Fruit fly (Drosophila melanogaster) whole organism, embryonic: ENCODE measurements around the gene ArfGAP1.

Experiments used
- Adf1 ChIP-seq: fragments of 200-800 bp; sonication (Bioruptor generic); IDR thresholded peaks from 2 replicates; pipeline ENCODE4 v1.3.6; 2022; ENCODE audit warnings: missing biosample characterization, missing genetic modification characterization
- CG12769 ChIP-seq: fragments of 200-800 bp; sonication (Bioruptor generic); optimal IDR thresholded peaks from 2 replicates; lab custom pipeline; 2019; ENCODE audit warnings: missing biosample characterization, mild to moderate bottlenecking, missing genetic modification characterization, moderate library complexity
- CG1792 ChIP-seq: fragments of 200-800 bp; sonication (Bioruptor generic); optimal IDR thresholded peaks from 2 replicates; lab custom pipeline; 2016; ENCODE audit warnings: missing biosample characterization, missing genetic modification characterization
- CG2712 ChIP-seq: fragments of 200-800 bp; optimal IDR thresholded peaks from 3 replicates; lab custom pipeline; 2019; ENCODE audit warnings: missing biosample characterization, mild to moderate bottlenecking, missing genetic modification characterization, moderate library complexity
- CG33213 ChIP-seq: fragments of 200-800 bp; sonication (Bioruptor generic); optimal IDR thresholded peaks from 3 replicates; lab custom pipeline; 2016; ENCODE audit warnings: missing biosample characterization, missing genetic modification characterization
- Hr3 ChIP-seq: fragments of 200-800 bp; sonication (Bioruptor generic); optimal IDR thresholded peaks from 3 replicates; lab custom pipeline; 2016; ENCODE audit warnings: missing biosample characterization, missing genetic modification characterization
- Nf-YA ChIP-seq: fragments of 200-800 bp; sonication (Bioruptor generic); IDR thresholded peaks from 2 replicates; pipeline ENCODE4 v1.3.6; 2022; ENCODE audit warnings: missing biosample characterization, missing genetic modification characterization
- dmrt99B ChIP-seq: fragments of 200-800 bp; sonication (Bioruptor generic); optimal IDR thresholded peaks from 2 replicates; lab custom pipeline; 2018; ENCODE audit warnings: missing biosample characterization, mild to moderate bottlenecking, missing genetic modification characterization, moderate library complexity
- fd102C ChIP-seq: fragments of 200-800 bp; sonication (Bioruptor generic); optimal IDR thresholded peaks from 2 replicates; lab custom pipeline; 2018; ENCODE audit warnings: missing biosample characterization, mild to moderate bottlenecking, missing genetic modification characterization, moderate library complexity
- pita ChIP-seq: fragments of 200-800 bp; sonication (Bioruptor generic); optimal IDR thresholded peaks from 2 replicates; lab custom pipeline; 2017; ENCODE audit warnings: missing biosample characterization, mild to moderate bottlenecking, missing genetic modification characterization
- slou ChIP-seq: fragments of 200-800 bp; sonication (Bioruptor generic); optimal IDR thresholded peaks from 3 replicates; lab custom pipeline; 2016; ENCODE audit warnings: missing biosample characterization, missing genetic modification characterization
- toy ChIP-seq: fragments of 200-800 bp; sonication (Bioruptor generic); IDR thresholded peaks from 2 replicates; pipeline ENCODE4 v1.3.6; 2022; ENCODE audit warnings: missing biosample characterization, missing genetic modification characterization

- TF ChIP-seq CG1792 (GFP tag; lab: Kevin White, UChicago) (no peak), dmrt99B (no peak), toy (GFP tag; lab: Robert Waterston, UW) (no peak), Nf-YA (GFP tag; lab: Robert Waterston, UW) (0 out of 2 replicates have a peak, but pooled peaks have one; percentile 10), Adf1 (GFP tag; lab: Robert Waterston, UW) (no peak), fd102C (no peak), pita (GFP tag; lab: Kevin White, UChicago) (no peak), CG33213 (GFP tag; lab: Kevin White, UChicago) (no peak), slou (no peak), Hr3 (GFP tag; lab: Kevin White, UChicago) (no peak), CG2712 (tag; lab: Kevin White, UChicago) (no peak), CG12769 (tag; lab: Kevin White, UChicago) (no peak)
These were observed 16.3 kb upstream of the ArfGAP1 start for dm6 chr3L:12433710-12434109.
